Fruit fly (Drosophila melanogaster) whole organism, embryonic: ENCODE results near the gene CG3529.

Source experiments
- Abd-B ChIP-seq: fragments of 200-800 bp; sonication (Bioruptor generic); optimal IDR thresholded peaks from 2 replicates; lab custom pipeline; 2018; ENCODE audit warnings: missing biosample characterization, mild to moderate bottlenecking, missing genetic modification characterization, moderate library complexity
- B-H2 ChIP-seq: fragments of 200-800 bp; sonication (Bioruptor generic); optimal IDR thresholded peaks from 2 replicates; lab custom pipeline; 2018; ENCODE audit warnings: missing biosample characterization, mild to moderate bottlenecking, missing genetic modification characterization
- CG1024 ChIP-seq: fragments of 200-800 bp; sonication (Bioruptor generic); IDR thresholded peaks from 2 replicates; pipeline ENCODE4 v1.3.6; 2022; ENCODE audit warnings: missing biosample characterization, missing genetic modification characterization
- CG11247 ChIP-seq: fragments of 200-800 bp; sonication (Bioruptor generic); IDR thresholded peaks from 2 replicates; pipeline ENCODE4 v1.3.6; 2022; ENCODE audit warnings: missing biosample characterization, missing genetic modification characterization
- CG11456 ChIP-seq: fragments of 200-800 bp; sonication (Bioruptor generic); IDR thresholded peaks from 3 replicates; pipeline ENCODE4 v1.3.6; 2022; ENCODE audit warnings: missing biosample characterization, missing genetic modification characterization
- CG12104 ChIP-seq: fragments of 200-800 bp; sonication (Bioruptor generic); optimal IDR thresholded peaks from 3 replicates; lab custom pipeline; 2016; ENCODE audit warnings: missing biosample characterization, missing genetic modification characterization
- CG12391 ChIP-seq: fragments of 200-800 bp; sonication (Bioruptor generic); optimal IDR thresholded peaks from 3 replicates; lab custom pipeline; 2018; ENCODE audit warnings: missing biosample characterization, mild to moderate bottlenecking, missing genetic modification characterization, moderate library complexity
- CG12659 ChIP-seq: fragments of 200-800 bp; sonication (Bioruptor generic); optimal IDR thresholded peaks from 3 replicates; lab custom pipeline; 2017; ENCODE audit warnings: mild to moderate bottlenecking, missing biosample characterization, missing genetic modification reagents, missing genetic modification characterization
- CG12744 ChIP-seq: fragments of 200-800 bp; sonication (Bioruptor generic); optimal IDR thresholded peaks from 2 replicates; lab custom pipeline; 2016; ENCODE audit warnings: missing biosample characterization, missing genetic modification characterization
- CG13287 ChIP-seq: fragments of 200-800 bp; sonication (Bioruptor generic); IDR thresholded peaks from 2 replicates; pipeline ENCODE4 v1.3.6; 2022; ENCODE audit warnings: missing biosample characterization, missing genetic modification characterization; ENCODE audit not compliant: partially characterized antibody
- CG13424 ChIP-seq: fragments of 200-800 bp; sonication (Bioruptor generic); optimal IDR thresholded peaks from 2 replicates; lab custom pipeline; 2019; ENCODE audit warnings: missing biosample characterization, mild to moderate bottlenecking, missing genetic modification characterization, moderate library complexity
- CG1603 ChIP-seq: fragments of 200-800 bp; sonication (Bioruptor generic); optimal IDR thresholded peaks from 2 replicates; lab custom pipeline; 2019; ENCODE audit warnings: missing biosample characterization, mild to moderate bottlenecking, missing genetic modification characterization, moderate library complexity
- CG2120 ChIP-seq: fragments of 200-800 bp; sonication (Bioruptor generic); optimal IDR thresholded peaks from 3 replicates; lab custom pipeline; 2016; ENCODE audit warnings: missing biosample characterization, missing genetic modification characterization
- CG2678 ChIP-seq: fragments of 200-800 bp; sonication (Bioruptor generic); optimal IDR thresholded peaks from 3 replicates; lab custom pipeline; 2019; ENCODE audit warnings: missing biosample characterization, mild to moderate bottlenecking, missing genetic modification characterization, moderate library complexity
- CG31441 ChIP-seq: fragments of 200-800 bp; sonication (Bioruptor generic); IDR thresholded peaks from 2 replicates; pipeline ENCODE4 v1.3.6; 2022; ENCODE audit warnings: missing biosample characterization, missing genetic modification characterization
- CG32532 ChIP-seq: fragments of 200-800 bp; sonication (Bioruptor generic); IDR thresholded peaks from 2 replicates; pipeline ENCODE4 v1.3.6; 2022; ENCODE audit warnings: missing biosample characterization, missing genetic modification characterization
- CG34224 ChIP-seq: fragments of 200-800 bp; sonication (Bioruptor generic); IDR thresholded peaks from 3 replicates; pipeline ENCODE4 v1.3.6; 2022; ENCODE audit warnings: missing biosample characterization, missing genetic modification characterization; ENCODE audit not compliant: partially characterized antibody
- CG7839 ChIP-seq: fragments of 200-800 bp; sonication (Bioruptor generic); optimal IDR thresholded peaks from 3 replicates; lab custom pipeline; 2018; ENCODE audit warnings: missing biosample characterization, mild to moderate bottlenecking, missing genetic modification characterization, moderate library complexity
- CG7987 ChIP-seq: fragments of 200-800 bp; sonication (Bioruptor generic); optimal IDR thresholded peaks from 2 replicates; lab custom pipeline; 2018; ENCODE audit warnings: missing biosample characterization, mild to moderate bottlenecking, missing genetic modification characterization, moderate library complexity
- CG9215 ChIP-seq: fragments of 200-800 bp; sonication (Bioruptor generic); IDR thresholded peaks from 2 replicates; pipeline ENCODE4 v1.3.6; 2022; ENCODE audit warnings: missing biosample characterization, missing genetic modification characterization
- CoRest ChIP-seq: fragments of 200-800 bp; sonication (Bioruptor generic); optimal IDR thresholded peaks from 3 replicates; lab custom pipeline; 2018; ENCODE audit warnings: missing biosample characterization, mild to moderate bottlenecking, missing genetic modification characterization, moderate library complexity
- Dbx ChIP-seq: fragments of 200-800 bp; sonication (Bioruptor generic); IDR thresholded peaks from 3 replicates; pipeline ENCODE4 v1.3.6; 2022; ENCODE audit warnings: missing biosample characterization, missing genetic modification characterization
- E2f2 ChIP-seq: fragments of 200-800 bp; sonication (Bioruptor generic); IDR thresholded peaks from 2 replicates; pipeline ENCODE4 v1.3.6; 2022; ENCODE audit warnings: missing biosample characterization, missing genetic modification characterization
- ERR ChIP-seq: fragments of 200-800 bp; sonication (Bioruptor generic); optimal IDR thresholded peaks from 2 replicates; lab custom pipeline; 2016; ENCODE audit warnings: missing biosample characterization, missing genetic modification characterization
- Ets65A ChIP-seq: fragments of 200-800 bp; sonication (Bioruptor generic); peaks from one replicate; lab custom pipeline; 2016; ENCODE audit warnings: missing biosample characterization, missing genetic modification characterization
- Hsf ChIP-seq: fragments of 200-800 bp; sonication (Bioruptor generic); optimal IDR thresholded peaks from 3 replicates; lab custom pipeline; 2016; ENCODE audit warnings: missing biosample characterization, missing genetic modification characterization
- Max ChIP-seq: fragments of 200-800 bp; sonication (Bioruptor generic); optimal IDR thresholded peaks from 2 replicates; lab custom pipeline; 2016; ENCODE audit warnings: missing biosample characterization, mild to moderate bottlenecking, missing genetic modification characterization
- PHDP ChIP-seq: fragments of 200-800 bp; sonication (Bioruptor generic); optimal IDR thresholded peaks from 3 replicates; lab custom pipeline; 2018; ENCODE audit warnings: missing biosample characterization, mild to moderate bottlenecking, missing genetic modification characterization, moderate library complexity
- Sry-δ ChIP-seq: fragments of 200-800 bp; sonication (Bioruptor generic); optimal IDR thresholded peaks from 2 replicates; lab custom pipeline; 2016; ENCODE audit warnings: missing biosample characterization, missing genetic modification characterization
- Xrp1 ChIP-seq: fragments of 200-800 bp; sonication (Bioruptor generic); IDR thresholded peaks from 2 replicates; pipeline ENCODE4 v1.3.6; 2022; ENCODE audit warnings: missing biosample characterization, missing genetic modification characterization
- bbx ChIP-seq: fragments of 200-800 bp; sonication (Bioruptor generic); IDR thresholded peaks from 2 replicates; pipeline ENCODE4 v1.3.6; 2022; ENCODE audit warnings: missing biosample characterization, missing genetic modification characterization; ENCODE audit not compliant: partially characterized antibody
- cg ChIP-seq: fragments of 200-800 bp; sonication (Bioruptor generic); optimal IDR thresholded peaks from 3 replicates; lab custom pipeline; 2019; ENCODE audit warnings: missing biosample characterization, mild to moderate bottlenecking, missing genetic modification characterization, moderate library complexity
- ems ChIP-seq: fragments of 200-800 bp; sonication (Bioruptor generic); optimal IDR thresholded peaks from 3 replicates; lab custom pipeline; 2016; ENCODE audit warnings: missing biosample characterization, missing genetic modification characterization
- eve ChIP-seq, 2 experiments: fragments of >200 bp; optimal IDR thresholded peaks; 2 replicates each; lab custom pipeline; 2017; ENCODE audit warnings: missing biosample characterization in 2 of 2, missing genetic modification characterization in 2 of 2
- exex ChIP-seq: fragments of 200-800 bp; sonication (Bioruptor generic); optimal IDR thresholded peaks from 4 replicates; lab custom pipeline; 2018; ENCODE audit warnings: missing biosample characterization, mild to moderate bottlenecking, missing genetic modification characterization, moderate library complexity
- knrl ChIP-seq: fragments of 200-800 bp; sonication (Bioruptor generic); IDR thresholded peaks from 3 replicates; pipeline ENCODE4 v1.3.6; 2022; ENCODE audit warnings: missing biosample characterization, missing genetic modification characterization; ENCODE audit not compliant: partially characterized antibody
- lab ChIP-seq: fragments of 200-800 bp; sonication (Bioruptor generic); optimal IDR thresholded peaks from 3 replicates; lab custom pipeline; 2017; ENCODE audit warnings: missing biosample characterization, missing genetic modification characterization, mild to moderate bottlenecking, moderate library complexity, missing genetic modification reagents
- lbe ChIP-seq: fragments of 200-800 bp; sonication (Bioruptor generic); optimal IDR thresholded peaks from 2 replicates; lab custom pipeline; 2016; ENCODE audit warnings: missing biosample characterization, mild to moderate bottlenecking, missing genetic modification characterization
- lola ChIP-seq, 3 experiments: fragments of >200 bp in 2 of 3; fragments of 200-800 bp in 1 of 3; sonication (Bioruptor generic) in 1 of 3; optimal IDR thresholded peaks; 2 replicates each; lab custom pipeline; 2017 to 2019; ENCODE audit warnings: missing biosample characterization in 3 of 3, missing genetic modification characterization in 3 of 3, mild to moderate bottlenecking in 1 of 3, moderate library complexity in 1 of 3
- mld ChIP-seq: fragments of 200-800 bp; sonication (Bioruptor generic); IDR thresholded peaks from 3 replicates; pipeline ENCODE4 v1.3.6; 2022; ENCODE audit warnings: missing biosample characterization, missing genetic modification characterization; ENCODE audit not compliant: partially characterized antibody
- pzg ChIP-seq: fragments of 200-800 bp; sonication (Bioruptor generic); optimal IDR thresholded peaks from 3 replicates; lab custom pipeline; 2018; ENCODE audit warnings: missing biosample characterization, mild to moderate bottlenecking, missing genetic modification characterization, moderate library complexity
- sd ChIP-seq: fragments of 200-800 bp; sonication (Bioruptor generic); optimal IDR thresholded peaks from 3 replicates; lab custom pipeline; 2018; ENCODE audit warnings: missing biosample characterization, mild to moderate bottlenecking, missing genetic modification characterization, moderate library complexity
- tin ChIP-seq: fragments of 200-800 bp; sonication (Bioruptor generic); optimal IDR thresholded peaks from 3 replicates; lab custom pipeline; 2016; ENCODE audit warnings: missing biosample characterization, missing genetic modification characterization
- twi ChIP-seq: fragments of 200-800 bp; optimal IDR thresholded peaks from 2 replicates; lab custom pipeline; 2019; ENCODE audit warnings: missing biosample characterization, mild to moderate bottlenecking, missing genetic modification characterization, moderate library complexity
- unpg ChIP-seq: fragments of 200-800 bp; sonication (Bioruptor generic); optimal IDR thresholded peaks from 3 replicates; lab custom pipeline; 2018; ENCODE audit warnings: missing biosample characterization, mild to moderate bottlenecking, missing genetic modification characterization, moderate library complexity
- vnd ChIP-seq: fragments of 200-800 bp; sonication (Bioruptor generic); IDR thresholded peaks from 3 replicates; pipeline ENCODE4 v1.3.6; 2022; ENCODE audit warnings: missing biosample characterization, missing genetic modification characterization; ENCODE audit not compliant: partially characterized antibody
- wek ChIP-seq: fragments of 200-800 bp; sonication (Bioruptor generic); optimal IDR thresholded peaks from 3 replicates; lab custom pipeline; 2018; ENCODE audit warnings: missing biosample characterization, mild to moderate bottlenecking, missing genetic modification characterization, moderate library complexity

Gene CG3529

dm6 chr3L:9399013-9399750, 47.5 kb upstream of the CG3529 start, which contains the start of gene CG4080 (continued):
- TF ChIP-seq CG34224 (GFP tag; lab: Robert Waterston, UW): peak; percentile 69
- no peak for TF ChIP-seq CG11456 (GFP tag; lab: Robert Waterston, UW)
- peak; percentile 56 for TF ChIP-seq CG2120 (GFP tag; lab: Kevin White, UChicago)
- no peak for TF ChIP-seq CG1024 (GFP tag; lab: Robert Waterston, UW)
- no peak for TF ChIP-seq tin (GFP tag; lab: Kevin White, UChicago)
- TF ChIP-seq CG13287 (GFP tag; lab: Robert Waterston, UW): peak; percentile 88
- TF ChIP-seq CG12104: peak; percentile 4
- TF ChIP-seq PHDP (tag; lab: Kevin White, UChicago): peak; percentile 43
- TF ChIP-seq mld: 0 out of 3 replicates have a peak, but pooled peaks have one; percentile 33
- TF ChIP-seq B-H2: peak; percentile 61
- peak; percentile 29 for TF ChIP-seq twi (tag; lab: Kevin White, UChicago)
- TF ChIP-seq Hsf (GFP tag; lab: Kevin White, UChicago): peak; percentile 28
- peak; percentile 80 for TF ChIP-seq cg (GFP tag; lab: Kevin White, UChicago)
- TF ChIP-seq unpg (GFP tag; lab: Kevin White, UChicago): peak; percentile 37
- TF ChIP-seq CG32532 (GFP tag; lab: Robert Waterston, UW): 0 out of 2 replicates have a peak, but pooled peaks have one; percentile 7
- TF ChIP-seq CG12659: peak; percentile 78
- peak; percentile 51 for TF ChIP-seq sd (tag; lab: Kevin White, UChicago)
- peak in 1 of 3 experiments; percentile 25 for TF ChIP-seq lola (GFP tag; optimal IDR thresholded peaks at IDR 0.05; lab: Kevin White, UChicago)
- TF ChIP-seq wek (GFP tag; lab: Kevin White, UChicago): peak; percentile 10
- TF ChIP-seq CoRest (tag; lab: Kevin White, UChicago): peak; percentile 55
- TF ChIP-seq CG9215 (GFP tag; lab: Robert Waterston, UW): no peak
- TF ChIP-seq Max: peak; percentile 38
- TF ChIP-seq CG11247 (GFP tag; lab: Robert Waterston, UW): no peak
- peak; percentile 67 for TF ChIP-seq Sry-δ (GFP tag; lab: Kevin White, UChicago)
- peak; percentile 15 for TF ChIP-seq Abd-B (GFP tag; lab: Kevin White, UChicago)
- TF ChIP-seq ERR (GFP tag; lab: Kevin White, UChicago): no peak
- peak in 1 of 2 experiments; percentile 53 for TF ChIP-seq eve (GFP tag; optimal IDR thresholded peaks at IDR 0.05; lab: Kevin White, UChicago)
- peak; percentile 84 for TF ChIP-seq CG12391 (tag; lab: Kevin White, UChicago)
- TF ChIP-seq knrl (GFP tag; lab: Robert Waterston, UW): peak; percentile 84
- peak; percentile 76 for TF ChIP-seq vnd (GFP tag; lab: Robert Waterston, UW)
- peak; percentile 19 for TF ChIP-seq CG2678
- peak; percentile 17 for TF ChIP-seq CG13424 (tag; lab: Kevin White, UChicago)
- peak; percentile 55 for TF ChIP-seq lab
- peak; percentile 1 for TF ChIP-seq exex
- TF ChIP-seq CG7987 (GFP tag; lab: Kevin White, UChicago): peak; percentile 25
- TF ChIP-seq E2f2 (GFP tag; lab: Robert Waterston, UW): peak; percentile 29; the same call in 1 of the 2 replicates
- TF ChIP-seq bbx (GFP tag; lab: Robert Waterston, UW): peak; percentile 72
- peak; percentile 35 for TF ChIP-seq ems (GFP tag; lab: Kevin White, UChicago)
- 0 out of 2 replicates have a peak, but pooled peaks have one; percentile 44 for TF ChIP-seq CG31441 (GFP tag; lab: Robert Waterston, UW)
- peak; percentile 55 for TF ChIP-seq CG1603 (tag; lab: Kevin White, UChicago)
- peak; percentile 15 for TF ChIP-seq CG7839 (tag; lab: Kevin White, UChicago)
- peak; percentile 79 for TF ChIP-seq Ets65A (GFP tag; lab: Kevin White, UChicago)
- TF ChIP-seq lbe (GFP tag; lab: Kevin White, UChicago): peak; percentile 63
- TF ChIP-seq pzg: peak; percentile 81
- peak; percentile 29; the same call in 1 of the 3 replicates for TF ChIP-seq Dbx (GFP tag; lab: Robert Waterston, UW)
- no peak; the same call in 1 of the 2 replicates for TF ChIP-seq Xrp1
- TF ChIP-seq CG12744 (GFP tag; lab: Kevin White, UChicago): peak; percentile 3
